Worm (Caenorhabditis elegans): ENCODE data around the gene F09E5.7.

The F09E5.7 gene

ce11 chrII:5351799-5352198 lies at the start of gene F09E5.7:
Gene F09E5.7, plus strand, starts transcription at chrII:5352099.
- TF ChIP-seq ceh-24 (tag; optimal IDR thresholded peaks at IDR 0.05): no peak
- no peak for TF ChIP-seq lin-11 (tag; optimal IDR thresholded peaks at IDR 0.05)
- TF ChIP-seq syd-9 (tag; optimal IDR thresholded peaks at IDR 0.05): no peak
- no peak for TF ChIP-seq ceh-14 (tag; optimal IDR thresholded peaks at IDR 0.05)
- TF ChIP-seq ztf-16 (tag; optimal IDR thresholded peaks at IDR 0.05): no peak
- TF ChIP-seq fkh-10 (GFP tag; optimal IDR thresholded peaks at IDR 0.05): no peak
- no peak for TF ChIP-seq ceh-34 (tag; optimal IDR thresholded peaks at IDR 0.05)
- no peak for TF ChIP-seq pqm-1 (tag; optimal IDR thresholded peaks at IDR 0.05)
- no peak for TF ChIP-seq ttx-3 (tag; optimal IDR thresholded peaks at IDR 0.05)

DNA sequence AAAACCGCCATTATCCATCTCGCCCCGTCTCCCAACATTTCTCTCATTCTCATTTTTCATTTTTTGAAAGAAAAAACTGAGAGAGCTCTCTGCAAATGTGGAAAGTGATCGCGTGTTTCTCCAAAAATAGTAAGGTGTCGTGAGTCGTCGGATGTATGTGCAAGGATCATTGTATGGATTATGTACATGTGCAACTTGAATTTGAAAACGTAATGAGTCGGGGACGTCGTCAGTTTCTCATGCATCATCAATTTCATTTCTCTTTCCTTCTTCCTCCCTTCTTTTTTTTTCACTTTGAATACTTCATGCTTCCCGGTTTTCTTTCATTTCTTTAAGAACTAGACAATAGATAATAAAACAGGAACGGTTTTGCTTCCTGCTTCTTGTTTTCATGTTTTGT lies 46.8 kb upstream of the F09E5.7 start:
- no peak for TF ChIP-seq nhr-11 (tag; optimal IDR thresholded peaks at IDR 0.05)
- no peak for TF ChIP-seq mec-3 (tag; optimal IDR thresholded peaks at IDR 0.05; ENCODE audit: borderline replicate concordance)
- no peak for TF ChIP-seq unc-3 (GFP tag; conservative IDR thresholded peaks at IDR 0.05)
- TF ChIP-seq unc-3 (tag; optimal IDR thresholded peaks at IDR 0.05): no peak
- TF ChIP-seq pax-1 (tag; optimal IDR thresholded peaks at IDR 0.05): no peak
- no peak for TF ChIP-seq ceh-2 (tag; optimal IDR thresholded peaks at IDR 0.05)
- TF ChIP-seq pqm-1 (tag; optimal IDR thresholded peaks at IDR 0.05): no peak
- TF ChIP-seq unc-42 (tag; optimal IDR thresholded peaks at IDR 0.05): no peak

DNA sequence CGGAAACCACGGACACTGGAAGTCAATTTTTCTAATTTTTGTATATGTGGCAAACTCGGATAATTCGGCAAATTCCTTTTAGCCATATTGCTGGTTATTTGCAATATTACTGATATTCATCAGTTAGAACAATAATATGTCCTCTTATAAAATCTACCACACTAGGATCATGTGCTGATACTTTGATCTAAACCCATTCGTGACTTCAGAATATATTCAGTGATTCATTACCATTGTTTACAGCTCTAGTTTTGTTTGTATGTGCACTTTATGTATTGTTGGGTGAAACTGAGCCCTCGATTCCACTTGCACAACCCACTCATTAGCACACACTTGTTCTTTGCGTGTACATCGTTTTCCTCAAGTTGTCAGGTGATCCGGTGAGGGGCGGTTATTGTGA lies 45.7 kb upstream of the F09E5.7 start:
- TF ChIP-seq sdc-2 (tag; optimal IDR thresholded peaks at IDR 0.05) (no peak), rnt-1 (tag; optimal IDR thresholded peaks at IDR 0.05) (no peak), hlh-30 (tag; optimal IDR thresholded peaks at IDR 0.05; ENCODE audit: insufficient read depth) (no peak)

- no peak for TF ChIP-seq hlh-13 (GFP tag; optimal IDR thresholded peaks at IDR 0.05)
- TF ChIP-seq Y22D7AL.16 (tag; optimal IDR thresholded peaks at IDR 0.05): no peak
- no peak for TF ChIP-seq pax-1 (tag; optimal IDR thresholded peaks at IDR 0.05)
- TF ChIP-seq pha-4 (tag; optimal IDR thresholded peaks at IDR 0.05): no peak
- no peak for TF ChIP-seq nhr-232 (tag; optimal IDR thresholded peaks at IDR 0.05)
- no peak for TF ChIP-seq lim-6 (tag; optimal IDR thresholded peaks at IDR 0.05)
- no peak for TF ChIP-seq sox-4 (tag; optimal IDR thresholded peaks at IDR 0.05)
- no peak for TF ChIP-seq ceh-31 (tag; optimal IDR thresholded peaks at IDR 0.05)
- no peak for TF ChIP-seq tbx-2 (tag; optimal IDR thresholded peaks at IDR 0.05)
- TF ChIP-seq ceh-24 (tag; optimal IDR thresholded peaks at IDR 0.05): no peak
- TF ChIP-seq hlh-15 (tag; optimal IDR thresholded peaks at IDR 0.05): no peak
- TF ChIP-seq pha-2 (tag; optimal IDR thresholded peaks at IDR 0.05): no peak
- TF ChIP-seq ceh-9 (tag; optimal IDR thresholded peaks at IDR 0.05): no peak
Measured at ce11 chrII:5307203-5307602, 44.7 kb upstream of the F09E5.7 start.

DNA sequence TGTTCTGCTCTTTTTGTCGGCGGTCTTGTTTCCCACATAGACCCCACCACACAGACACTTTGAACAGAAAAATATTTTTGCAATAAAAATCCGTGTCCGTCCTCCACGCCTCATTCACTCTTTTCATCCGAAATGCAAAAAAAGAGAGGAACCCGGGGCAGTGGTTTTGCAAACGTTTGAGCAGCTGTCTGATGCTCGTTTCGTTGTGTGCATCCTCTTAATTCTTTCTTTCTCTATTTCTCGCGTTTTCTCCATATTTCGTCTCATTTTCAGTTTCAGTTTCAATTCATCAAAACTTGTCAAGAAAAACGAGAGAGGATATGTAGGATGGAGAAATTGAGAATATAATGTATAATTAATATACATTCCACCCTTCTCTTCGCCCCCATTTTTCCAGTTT lies 42.9 kb upstream of the F09E5.7 start:
- TF ChIP-seq ceh-6 (GFP tag; optimal IDR thresholded peaks at IDR 0.05) (no peak), ceh-19 (GFP tag; optimal IDR thresholded peaks at IDR 0.05) (no peak), ceh-22 (tag; optimal IDR thresholded peaks at IDR 0.05) (no peak), ceh-48 (tag; optimal IDR thresholded peaks at IDR 0.05) (no peak), zip-5 (tag; optimal IDR thresholded peaks at IDR 0.05) (no peak), dmd-4 (tag; optimal IDR thresholded peaks at IDR 0.05; ENCODE audit: borderline replicate concordance) (no peak), elt-2 (tag; optimal IDR thresholded peaks at IDR 0.05) (no peak), elt-4 (tag; optimal IDR thresholded peaks at IDR 0.05) (no peak), unc-3 (GFP tag; conservative IDR thresholded peaks at IDR 0.05) (no peak), unc-3 (tag; optimal IDR thresholded peaks at IDR 0.05) (no peak), fax-1 (tag; optimal IDR thresholded peaks at IDR 0.05) (no peak)
